Fruit fly (Drosophila melanogaster) whole organism, pupa: ENCODE data around the gene CG7806.

ENCODE experiments used
- CG10348 ChIP-seq: fragments of 200-800 bp; sonication (Bioruptor generic); IDR thresholded peaks from 2 replicates; pipeline ENCODE4 v1.3.6; 2022; ENCODE audit warnings: missing biosample characterization, missing genetic modification characterization
- CG12605 ChIP-seq: fragments of 200-800 bp; sonication (Bioruptor generic); IDR thresholded peaks from 2 replicates; pipeline ENCODE4 v1.3.6; 2022; ENCODE audit warnings: missing biosample characterization, missing genetic modification characterization
- CG13204 ChIP-seq: fragments of 200-800 bp; sonication (Bioruptor generic); optimal IDR thresholded peaks from 2 replicates; lab custom pipeline; 2018; ENCODE audit warnings: missing biosample characterization, mild to moderate bottlenecking, missing genetic modification characterization, moderate library complexity
- CG14655 ChIP-seq: fragments of 200-800 bp; sonication (Bioruptor generic); optimal IDR thresholded peaks from 3 replicates; lab custom pipeline; 2017; ENCODE audit warnings: mild to moderate bottlenecking, missing biosample characterization, missing genetic modification reagents, missing genetic modification characterization
- CG15710 ChIP-seq: fragments of 200-800 bp; sonication (Bioruptor generic); optimal IDR thresholded peaks from 2 replicates; lab custom pipeline; 2018; ENCODE audit warnings: missing biosample characterization, mild to moderate bottlenecking, missing genetic modification characterization, moderate library complexity
- CG17806 ChIP-seq: fragments of 200-800 bp; sonication (Bioruptor generic); optimal IDR thresholded peaks from 2 replicates; lab custom pipeline; 2018; ENCODE audit warnings: missing biosample characterization, mild to moderate bottlenecking, missing genetic modification characterization, moderate library complexity
- CG32121 ChIP-seq: fragments of 200-800 bp; sonication (Bioruptor generic); IDR thresholded peaks from 2 replicates; pipeline ENCODE4 v1.3.6; 2022; ENCODE audit warnings: missing biosample characterization, missing genetic modification characterization
- CG34367 ChIP-seq: fragments of 200-800 bp; sonication (Bioruptor generic); optimal IDR thresholded peaks from 2 replicates; lab custom pipeline; 2018; ENCODE audit warnings: missing biosample characterization, mild to moderate bottlenecking, missing genetic modification characterization
- CG4496 ChIP-seq: fragments of 200-800 bp; sonication (Bioruptor generic); IDR thresholded peaks from 3 replicates; pipeline ENCODE4 v1.3.6; 2022; ENCODE audit warnings: missing biosample characterization, missing genetic modification characterization
- CG8159 ChIP-seq: fragments of 200-800 bp; sonication (Bioruptor generic); optimal IDR thresholded peaks from 3 replicates; lab custom pipeline; 2018; ENCODE audit warnings: missing biosample characterization, mild to moderate bottlenecking, missing genetic modification characterization, moderate library complexity
- CG8301 ChIP-seq: fragments of 200-800 bp; sonication (Bioruptor generic); optimal IDR thresholded peaks from 2 replicates; lab custom pipeline; 2018; ENCODE audit warnings: missing biosample characterization, mild to moderate bottlenecking, missing genetic modification characterization
- CG9948 ChIP-seq: fragments of 200-800 bp; sonication (Bioruptor generic); optimal IDR thresholded peaks from 2 replicates; lab custom pipeline; 2018; ENCODE audit warnings: missing biosample characterization, mild to moderate bottlenecking, missing genetic modification characterization, moderate library complexity
- D1 ChIP-seq: fragments of 200-800 bp; sonication (Bioruptor generic); optimal IDR thresholded peaks from 2 replicates; lab custom pipeline; 2018; ENCODE audit warnings: missing biosample characterization, mild to moderate bottlenecking, missing genetic modification characterization, moderate library complexity
- EcR ChIP-seq: fragments of 200-800 bp; sonication (Bioruptor generic); optimal IDR thresholded peaks from 3 replicates; lab custom pipeline; 2019; ENCODE audit warnings: missing biosample characterization, missing genetic modification characterization, mild to moderate bottlenecking, moderate library complexity, missing genetic modification reagents
- Ets98B ChIP-seq: fragments of 200-800 bp; sonication (Bioruptor generic); IDR thresholded peaks from 2 replicates; pipeline ENCODE4 v1.3.6; 2022; ENCODE audit warnings: missing biosample characterization, missing genetic modification characterization
- Pif1A ChIP-seq: fragments of 200-800 bp; sonication (Bioruptor generic); optimal IDR thresholded peaks from 3 replicates; lab custom pipeline; 2016; ENCODE audit warnings: missing biosample characterization, missing genetic modification characterization
- Pif1B ChIP-seq: fragments of 200-800 bp; sonication (Bioruptor generic); optimal IDR thresholded peaks from 3 replicates; lab custom pipeline; 2016; ENCODE audit warnings: missing biosample characterization, missing genetic modification characterization
- Snoo ChIP-seq: fragments of 200-800 bp; sonication (Bioruptor generic); optimal IDR thresholded peaks from 3 replicates; lab custom pipeline; 2017; ENCODE audit warnings: missing biosample characterization, mild to moderate bottlenecking, missing genetic modification characterization, inconsistent platforms
- fd96Ca ChIP-seq: fragments of 200-800 bp; sonication (Bioruptor generic); IDR thresholded peaks from 3 replicates; pipeline ENCODE4 v1.3.6; 2022; ENCODE audit warnings: missing biosample characterization, missing genetic modification characterization
- gl ChIP-seq: fragments of 200-800 bp; sonication (Bioruptor generic); optimal IDR thresholded peaks from 2 replicates; lab custom pipeline; 2018; ENCODE audit warnings: missing biosample characterization, mild to moderate bottlenecking, missing genetic modification characterization
- rn ChIP-seq: fragments of 200-800 bp; sonication (Bioruptor generic); IDR thresholded peaks from 2 replicates; pipeline ENCODE4 v1.3.6; 2022; ENCODE audit warnings: missing biosample characterization, missing genetic modification characterization

The CG7806 gene

dm6 chr2L:8274127-8274526, 37.1 kb upstream of the CG7806 start:
- TF ChIP-seq CG34367 (tag; lab: Kevin White, UChicago) (no peak), CG9948 (tag; lab: Kevin White, UChicago) (no peak), CG10348 (no peak), CG15710 (no peak), Snoo (no peak), Pif1B (GFP tag; lab: Kevin White, UChicago) (no peak), fd96Ca (GFP tag; lab: Robert Waterston, UW) (no peak), CG17806 (tag; lab: Kevin White, UChicago) (no peak), CG4496 (no peak), CG12605 (GFP tag; lab: Robert Waterston, UW) (no peak)

- TF ChIP-seq EcR = no peak
- TF ChIP-seq fd96Ca (GFP tag; lab: Robert Waterston, UW) = no peak
- TF ChIP-seq CG4496 = peak; percentile 79
- TF ChIP-seq CG8159 (tag; lab: Kevin White, UChicago) = peak; percentile 79
- peak; percentile 35 for TF ChIP-seq Pif1B (GFP tag; lab: Kevin White, UChicago)
- TF ChIP-seq CG8301 (tag; lab: Kevin White, UChicago) = peak; percentile 75
- TF ChIP-seq rn (GFP tag; lab: Robert Waterston, UW) = peak; percentile 42; the same call in 1 of the 2 replicates
- TF ChIP-seq Pif1A = peak; percentile 49
- TF ChIP-seq gl = no peak
- TF ChIP-seq CG9948 (tag; lab: Kevin White, UChicago) = peak; percentile 72
- peak; percentile 64 for TF ChIP-seq CG34367 (tag; lab: Kevin White, UChicago)
- TF ChIP-seq Snoo = peak; percentile 30
- no peak for TF ChIP-seq CG13204 (GFP tag; lab: Kevin White, UChicago)
- TF ChIP-seq CG10348 = no peak
- TF ChIP-seq Ets98B (GFP tag; lab: Robert Waterston, UW) = peak; percentile 51
- peak; percentile 74 for TF ChIP-seq CG32121 (GFP tag; lab: Robert Waterston, UW)
- TF ChIP-seq CG14655 (GFP tag; lab: Kevin White, UChicago) = peak; percentile 80
- TF ChIP-seq CG17806 (tag; lab: Kevin White, UChicago) = peak; percentile 77
- TF ChIP-seq CG15710 = peak; percentile 74
- TF ChIP-seq D1 (tag; lab: Kevin White, UChicago) = peak; percentile 22
- TF ChIP-seq CG12605 (GFP tag; lab: Robert Waterston, UW) = peak; percentile 82
- TF ChIP-seq, all 21 proteins: peak for 16
These were observed 36.1 kb upstream of the CG7806 start for dm6 chr2L:8274958-8275584.

dm6 chr2L:8276287-8276686, 34.9 kb upstream of the CG7806 start:
- TF ChIP-seq CG8301 (tag; lab: Kevin White, UChicago) (no peak), rn (GFP tag; lab: Robert Waterston, UW) (no peak), D1 (tag; lab: Kevin White, UChicago) (no peak), CG8159 (tag; lab: Kevin White, UChicago) (no peak), CG14655 (GFP tag; lab: Kevin White, UChicago) (no peak), CG9948 (tag; lab: Kevin White, UChicago) (no peak), Ets98B (GFP tag; lab: Robert Waterston, UW) (no peak), CG34367 (tag; lab: Kevin White, UChicago) (no peak), CG12605 (GFP tag; lab: Robert Waterston, UW) (no peak), CG10348 (no peak), CG17806 (tag; lab: Kevin White, UChicago) (no peak), CG15710 (no peak), CG4496 (no peak), Pif1A (no peak), fd96Ca (GFP tag; lab: Robert Waterston, UW) (no peak), CG32121 (GFP tag; lab: Robert Waterston, UW) (no peak), CG13204 (GFP tag; lab: Kevin White, UChicago) (no peak), gl (no peak)
- TF ChIP-seq, all 21 proteins: peak for 0

- no peak for TF ChIP-seq Ets98B (GFP tag; lab: Robert Waterston, UW)
- TF ChIP-seq CG8301 (tag; lab: Kevin White, UChicago) = no peak
- TF ChIP-seq CG9948 (tag; lab: Kevin White, UChicago) = no peak
- TF ChIP-seq rn (GFP tag; lab: Robert Waterston, UW) = no peak
- TF ChIP-seq CG34367 (tag; lab: Kevin White, UChicago) = no peak
- no peak for TF ChIP-seq CG4496
- TF ChIP-seq CG12605 (GFP tag; lab: Robert Waterston, UW) = no peak
- no peak for TF ChIP-seq CG32121 (GFP tag; lab: Robert Waterston, UW)
- no peak for TF ChIP-seq CG14655 (GFP tag; lab: Kevin White, UChicago)
- TF ChIP-seq CG10348 = no peak
- TF ChIP-seq Pif1B (GFP tag; lab: Kevin White, UChicago) = no peak
- no peak for TF ChIP-seq Pif1A
- no peak for TF ChIP-seq CG13204 (GFP tag; lab: Kevin White, UChicago)
- TF ChIP-seq D1 (tag; lab: Kevin White, UChicago) = no peak
- TF ChIP-seq CG15710 = no peak
- TF ChIP-seq fd96Ca (GFP tag; lab: Robert Waterston, UW) = no peak
- TF ChIP-seq Snoo = no peak
- no peak for TF ChIP-seq CG17806 (tag; lab: Kevin White, UChicago)
- TF ChIP-seq EcR = no peak
- no peak for TF ChIP-seq CG8159 (tag; lab: Kevin White, UChicago)
These were observed 34.3 kb upstream of the CG7806 start for dm6 chr2L:8276880-8277279.

- peak; percentile 81 for TF ChIP-seq EcR
- peak; percentile 99 for TF ChIP-seq CG14655 (GFP tag; lab: Kevin White, UChicago)
- peak; percentile 99 for TF ChIP-seq Ets98B (GFP tag; lab: Robert Waterston, UW)
- TF ChIP-seq CG34367 (tag; lab: Kevin White, UChicago) = peak; percentile 97
- peak; percentile 99 for TF ChIP-seq CG4496
- peak; percentile 93 for TF ChIP-seq gl
- TF ChIP-seq Pif1A = peak; percentile 99
- peak; percentile 98 for TF ChIP-seq CG9948 (tag; lab: Kevin White, UChicago)
- peak; percentile 98 for TF ChIP-seq fd96Ca (GFP tag; lab: Robert Waterston, UW)
- TF ChIP-seq CG15710 = peak; percentile 98
- TF ChIP-seq CG8159 (tag; lab: Kevin White, UChicago) = peak; percentile 98
- TF ChIP-seq CG12605 (GFP tag; lab: Robert Waterston, UW) = peak; percentile 100
- TF ChIP-seq CG32121 (GFP tag; lab: Robert Waterston, UW) = peak; percentile 100
- TF ChIP-seq D1 (tag; lab: Kevin White, UChicago) = peak; percentile 98
- TF ChIP-seq Pif1B (GFP tag; lab: Kevin White, UChicago) = peak; percentile 100
- peak; percentile 93 for TF ChIP-seq CG10348
- peak; percentile 99 for TF ChIP-seq Snoo
- peak; percentile 92 for TF ChIP-seq CG13204 (GFP tag; lab: Kevin White, UChicago)
- TF ChIP-seq CG17806 (tag; lab: Kevin White, UChicago) = peak; percentile 99
- peak; percentile 99 for TF ChIP-seq rn (GFP tag; lab: Robert Waterston, UW)
- peak; percentile 98 for TF ChIP-seq CG8301 (tag; lab: Kevin White, UChicago)
These were observed 33.5 kb upstream of the CG7806 start for dm6 chr2L:8277561-8278201.
